Worm (Caenorhabditis elegans) whole organism, L4/young adult: ENCODE measurements around the gene ZK632.4.

ENCODE experiments used
- dao-5 ChIP-seq: sonication (generic microtip); optimal IDR thresholded peaks from 2 replicates; lab custom pipeline; 2016; ENCODE audit warnings: missing genotype, missing genetic modification characterization, moderate library complexity, missing compliant biosample characterization
- him-1 ChIP-seq: sonication (generic microtip); optimal IDR thresholded peaks from 2 replicates; lab custom pipeline; 2016; ENCODE audit warnings: missing genotype, missing genetic modification reagents, missing genetic modification characterization, missing compliant biosample characterization

- TF ChIP-seq dao-5 (no peak), him-1 (tag; lab: Kevin White, UChicago) (no peak)
These were observed 40.2 kb downstream of the ZK632.4 start for ce11 chrIII:9767095-9767494.
